Worm (Caenorhabditis elegans): ENCODE data around the gene F08G5.3.

DNA sequence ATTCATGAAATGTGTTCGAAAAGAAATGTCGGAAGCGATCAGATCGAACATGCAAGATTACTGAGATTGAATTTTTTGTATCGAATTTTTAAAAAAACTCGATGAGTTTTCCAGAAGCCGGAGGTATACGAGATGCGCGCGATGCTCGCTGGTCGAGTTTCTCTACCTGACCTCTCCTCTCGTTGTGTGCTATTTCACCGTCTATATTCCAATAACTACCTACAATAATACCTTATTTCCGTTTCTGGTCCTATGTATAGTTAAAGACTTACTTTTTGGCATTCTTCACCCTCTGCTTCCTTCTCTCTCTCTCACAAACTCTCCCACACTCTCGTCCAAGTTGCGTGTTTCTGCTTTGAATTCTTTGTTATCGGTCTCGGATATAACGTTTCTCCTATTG, 46.0 kb downstream of the F08G5.3 start:
- TF ChIP-seq mep-1 (tag; optimal IDR thresholded peaks at IDR 0.05) (no peak), nhr-76 (tag; optimal IDR thresholded peaks at IDR 0.05) (no peak)
